Fruit fly (Drosophila melanogaster): ENCODE measurements around the gene Arp5.

Arp5 gene

DNA sequence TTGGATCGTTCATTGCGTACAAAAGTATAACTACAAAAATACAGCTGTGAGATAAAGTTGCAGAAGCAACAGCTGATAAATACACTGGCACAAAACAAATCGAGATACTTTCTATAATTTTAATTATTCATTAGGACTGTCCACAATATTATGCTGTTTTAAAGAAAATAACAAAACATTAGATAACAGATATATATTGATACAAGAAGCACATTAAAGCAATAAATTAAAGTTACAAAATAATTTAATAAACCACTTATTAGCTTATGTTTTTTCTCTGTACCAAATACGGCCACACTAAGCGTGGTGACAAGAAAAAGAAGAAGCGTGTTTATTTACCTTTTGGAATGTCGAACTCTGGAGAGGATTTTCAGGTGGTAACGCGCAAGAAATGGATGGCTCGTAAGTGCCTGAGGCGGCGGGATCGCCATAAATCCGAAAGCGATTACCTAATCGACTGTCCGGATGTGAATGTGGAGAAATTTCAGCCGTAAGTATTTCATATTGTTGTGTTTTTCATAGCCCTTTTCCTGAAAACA lies 35.0 kb downstream of the Arp5 start, which contains the start of the genes CG7988 and CG7183 (continued):
- peak; percentile 95 for TF ChIP-seq ewg (GFP tag; optimal IDR thresholded peaks at IDR 0.05)
- peak; percentile 91 for TF ChIP-seq CG43689 (GFP tag; IDR thresholded peaks at IDR 0.05)
- TF ChIP-seq CG10654 (GFP tag; optimal IDR thresholded peaks at IDR 0.05), result peak; percentile 97
- peak in 1 of 2 experiments; percentile 70 for TF ChIP-seq insv (GFP tag; optimal IDR thresholded peaks at IDR 0.05)
- peak; percentile 98 for TF ChIP-seq CG10979 (tag; optimal IDR thresholded peaks at IDR 0.05)
- peak; percentile 90 for TF ChIP-seq Side (GFP tag; optimal IDR thresholded peaks at IDR 0.05)
- TF ChIP-seq NK7.1 (GFP tag; optimal IDR thresholded peaks at IDR 0.05), result peak; percentile 88
- TF ChIP-seq da (GFP tag; optimal IDR thresholded peaks at IDR 0.05), result peak; percentile 83
- peak in 1 of 2 experiments; percentile 97 for TF ChIP-seq Eip74EF (GFP tag; optimal IDR thresholded peaks at IDR 0.05)
- TF ChIP-seq GATAe (GFP tag; conservative IDR thresholded peaks at IDR 0.05), result peak; percentile 92
- TF ChIP-seq Trl (optimal IDR thresholded peaks at IDR 0.05), result no peak
- peak; percentile 95 for TF ChIP-seq Trl (GFP tag; optimal IDR thresholded peaks at IDR 0.05)
- peak; percentile 95 for TF ChIP-seq CG12104 (GFP tag; optimal IDR thresholded peaks at IDR 0.05)
- peak; percentile 99 for TF ChIP-seq CG32532 (GFP tag; IDR thresholded peaks at IDR 0.05)
- TF ChIP-seq Sox100B (GFP tag; optimal IDR thresholded peaks at IDR 0.05), result peak; percentile 97
- TF ChIP-seq CG1647 (GFP tag; optimal IDR thresholded peaks at IDR 0.05), result peak; percentile 85
- no peak for TF ChIP-seq CG6791 (GFP tag; IDR thresholded peaks at IDR 0.05; ENCODE audit: partially characterized antibody)
- TF ChIP-seq Scr (GFP tag; IDR thresholded peaks at IDR 0.05; ENCODE audit: partially characterized antibody), result peak; percentile 23; the same call in 1 of the 2 replicates
- peak; percentile 92 for TF ChIP-seq YL-1 (GFP tag; optimal IDR thresholded peaks at IDR 0.05)
- TF ChIP-seq pzg (GFP tag; optimal IDR thresholded peaks at IDR 0.05), result peak; percentile 41
- no peak for TF ChIP-seq cad (GFP tag; optimal IDR thresholded peaks at IDR 0.05)
- peak; percentile 84 for TF ChIP-seq MTF-1 (GFP tag; optimal IDR thresholded peaks at IDR 0.05; ENCODE audit: borderline replicate concordance)
- TF ChIP-seq CG13296 (GFP tag; optimal IDR thresholded peaks at IDR 0.05), result peak; percentile 94
- TF ChIP-seq wor (GFP tag; IDR thresholded peaks at IDR 0.05), result peak; percentile 97
- TF ChIP-seq CG18599 (GFP tag; optimal IDR thresholded peaks at IDR 0.05), result peak; percentile 96
- peak; percentile 96 for TF ChIP-seq CG14050 (GFP tag; IDR thresholded peaks at IDR 0.05)
- TF ChIP-seq lola (GFP tag; optimal IDR thresholded peaks at IDR 0.05), result peak in 1 of 3 experiments; percentile 99
- peak; percentile 92 for TF ChIP-seq psq (GFP tag; optimal IDR thresholded peaks at IDR 0.05)
- peak; percentile 97 for TF ChIP-seq salm (tag; optimal IDR thresholded peaks at IDR 0.05)
- TF ChIP-seq crol (GFP tag; IDR thresholded peaks at IDR 0.05), result peak; percentile 72
- peak; percentile 48; the same call in 1 of the 4 replicates for TF ChIP-seq Dll (GFP tag; IDR thresholded peaks at IDR 0.05; ENCODE audit: partially characterized antibody)
- TF ChIP-seq CG6272 (GFP tag; IDR thresholded peaks at IDR 0.05), result peak; percentile 98
- peak; percentile 68 for TF ChIP-seq Sry-δ (GFP tag; optimal IDR thresholded peaks at IDR 0.05)
- peak; percentile 94 for TF ChIP-seq NC2β (GFP tag; optimal IDR thresholded peaks at IDR 0.05)
- peak; percentile 99 for TF ChIP-seq CoRest (tag; optimal IDR thresholded peaks at IDR 0.05)
- TF ChIP-seq scrt (GFP tag; optimal IDR thresholded peaks at IDR 0.05), result peak; percentile 89
- peak; percentile 94 for TF ChIP-seq gt (GFP tag; IDR thresholded peaks at IDR 0.05)
- TF ChIP-seq CG32767 (GFP tag; IDR thresholded peaks at IDR 0.05), result peak; percentile 98
- peak; percentile 90 for TF ChIP-seq sqz (GFP tag; optimal IDR thresholded peaks at IDR 0.05)
- peak; percentile 90 for TF ChIP-seq CG7745 (tag; optimal IDR thresholded peaks at IDR 0.05)
- TF ChIP-seq Sry-β (GFP tag; optimal IDR thresholded peaks at IDR 0.05), result peak; percentile 65
- TF ChIP-seq Chrac-16 (GFP tag; optimal IDR thresholded peaks at IDR 0.05), result peak; percentile 98
- peak; percentile 98 for TF ChIP-seq CG3847 (GFP tag; IDR thresholded peaks at IDR 0.05)
- TF ChIP-seq toy (GFP tag; IDR thresholded peaks at IDR 0.05), result peak; percentile 95
- TF ChIP-seq CG2875 (GFP tag; optimal IDR thresholded peaks at IDR 0.05), result peak; percentile 93
- peak; percentile 80 for TF ChIP-seq CG17186 (GFP tag; optimal IDR thresholded peaks at IDR 0.05)
- peak; percentile 99 for TF ChIP-seq zfh1 (GFP tag; IDR thresholded peaks at IDR 0.05)
- TF ChIP-seq CG1233 (GFP tag; optimal IDR thresholded peaks at IDR 0.05), result peak; percentile 96
- TF ChIP-seq CG1602 (GFP tag; optimal IDR thresholded peaks at IDR 0.05), result peak; percentile 99
- peak; percentile 96 for TF ChIP-seq tio (GFP tag; optimal IDR thresholded peaks at IDR 0.05)
